Fruit fly (Drosophila melanogaster) whole organism, wandering third instar larva: ENCODE data around the gene CG42828.

Experiments
- Jra ChIP-seq: sonication (Bioruptor generic); optimal IDR thresholded peaks from 2 replicates; lab custom pipeline; 2016; ENCODE audit warnings: missing biosample characterization, missing genetic modification characterization
- Sp1 ChIP-seq: fragments of 200-800 bp; sonication (Bioruptor generic); optimal IDR thresholded peaks from 3 replicates; lab custom pipeline; 2019; ENCODE audit warnings: missing biosample characterization, mild to moderate bottlenecking, missing genetic modification characterization, moderate library complexity
- fru ChIP-seq: fragments of 200-800 bp; sonication (Bioruptor generic); optimal IDR thresholded peaks from 3 replicates; lab custom pipeline; 2016; ENCODE audit warnings: missing biosample characterization, mild to moderate bottlenecking, missing genetic modification characterization
- lola ChIP-seq: fragments of >200 bp; optimal IDR thresholded peaks from 2 replicates; lab custom pipeline; 2017; ENCODE audit warnings: missing biosample characterization, missing genetic modification characterization
- pan ChIP-seq: fragments of >200 bp; optimal IDR thresholded peaks from 2 replicates; lab custom pipeline; 2017
- usp ChIP-seq: fragments of >200 bp; optimal IDR thresholded peaks from 2 replicates; lab custom pipeline; 2017; ENCODE audit warnings: missing biosample characterization, missing genetic modification characterization

dm6 chr3R:23331865-23332367 is 41.6 kb upstream of the CG42828 start:
- TF ChIP-seq pan (lab: Kevin White, UChicago) (no peak), usp (GFP tag; lab: Kevin White, UChicago) (no peak), fru (no peak), Jra (no peak), lola (GFP tag; lab: Kevin White, UChicago) (no peak), Sp1 (GFP tag; lab: Kevin White, UChicago) (no peak)
